Fruit fly (Drosophila melanogaster) whole organism, adult: ENCODE results near the gene CG32147.

Experiments used
- CG11617 ChIP-seq: fragments of 200-800 bp; sonication (Bioruptor generic); optimal IDR thresholded peaks from 2 replicates; lab custom pipeline; 2017; ENCODE audit warnings: mild to moderate bottlenecking, missing biosample characterization, missing genetic modification reagents, missing genetic modification characterization
- CG12768 ChIP-seq: fragments of 200-800 bp; sonication (Bioruptor generic); optimal IDR thresholded peaks from 2 replicates; lab custom pipeline; 2017; ENCODE audit warnings: missing biosample characterization, missing genetic modification characterization, mild to moderate bottlenecking, moderate library complexity, missing genetic modification reagents
- CG14711 ChIP-seq: fragments of 200-800 bp; sonication (Bioruptor generic); optimal IDR thresholded peaks from 2 replicates; lab custom pipeline; 2018; ENCODE audit warnings: missing biosample characterization, mild to moderate bottlenecking, missing genetic modification characterization, moderate library complexity
- CG1620 ChIP-seq: fragments of 200-800 bp; sonication (Bioruptor generic); optimal IDR thresholded peaks from 2 replicates; lab custom pipeline; 2016; ENCODE audit warnings: missing biosample characterization, missing genetic modification characterization
- CG33017 ChIP-seq: fragments of 200-800 bp; sonication (Bioruptor generic); optimal IDR thresholded peaks from 2 replicates; lab custom pipeline; 2018; ENCODE audit warnings: missing biosample characterization, mild to moderate bottlenecking, missing genetic modification characterization, moderate library complexity
- CG5204 ChIP-seq: fragments of 200-800 bp; sonication (Bioruptor generic); optimal IDR thresholded peaks from 2 replicates; lab custom pipeline; 2016; ENCODE audit warnings: missing biosample characterization, missing genetic modification characterization
- CG7045 ChIP-seq: fragments of 200-800 bp; sonication (Bioruptor generic); optimal IDR thresholded peaks from 2 replicates; lab custom pipeline; 2017; ENCODE audit warnings: missing biosample characterization, mild to moderate bottlenecking, missing genetic modification characterization
- CG7101 ChIP-seq: fragments of 200-800 bp; sonication (Bioruptor generic); optimal IDR thresholded peaks from 2 replicates; lab custom pipeline; 2018; ENCODE audit warnings: missing biosample characterization, mild to moderate bottlenecking, missing genetic modification characterization, moderate library complexity
- Clk ChIP-seq: fragments of 200-800 bp; sonication (Bioruptor generic); optimal IDR thresholded peaks from 2 replicates; lab custom pipeline; 2017; ENCODE audit warnings: missing biosample characterization, missing genetic modification characterization
- Crg-1 ChIP-seq: fragments of 200-800 bp; sonication (Bioruptor generic); optimal IDR thresholded peaks from 2 replicates; lab custom pipeline; 2016; ENCODE audit warnings: missing biosample characterization, missing genetic modification characterization
- Hr96 ChIP-seq: fragments of 200-800 bp; sonication (Bioruptor generic); optimal IDR thresholded peaks from 2 replicates; lab custom pipeline; 2016; ENCODE audit warnings: missing biosample characterization, missing genetic modification characterization
- Mnt ChIP-seq: fragments of 200-800 bp; sonication (Bioruptor generic); optimal IDR thresholded peaks from 2 replicates; lab custom pipeline; 2016; ENCODE audit warnings: missing biosample characterization, mild to moderate bottlenecking, missing genetic modification characterization
- bab1 ChIP-seq: fragments of 200-800 bp; sonication (Bioruptor generic); optimal IDR thresholded peaks from 3 replicates; lab custom pipeline; 2019; ENCODE audit warnings: missing biosample characterization, mild to moderate bottlenecking, missing genetic modification characterization, moderate library complexity
- cic ChIP-seq: fragments of 200-800 bp; sonication (Bioruptor generic); optimal IDR thresholded peaks from 2 replicates; lab custom pipeline; 2017; ENCODE audit warnings: missing biosample characterization, mild to moderate bottlenecking, missing genetic modification characterization, moderate library complexity
- cnc ChIP-seq, 2 experiments: fragments of >200 bp; optimal IDR thresholded peaks; 2 replicates each; lab custom pipeline; 2017
- kay ChIP-seq: fragments of 200-800 bp; sonication (Bioruptor generic); peaks from one replicate; lab custom pipeline; 2016; ENCODE audit warnings: missing biosample characterization, missing genetic modification characterization, borderline replicate concordance
- ovo ChIP-seq: fragments of 200-800 bp; sonication (Bioruptor generic); optimal IDR thresholded peaks from 2 replicates; lab custom pipeline; 2016; ENCODE audit warnings: missing biosample characterization, missing genetic modification characterization
- pad ChIP-seq: fragments of 200-800 bp; sonication (Bioruptor generic); optimal IDR thresholded peaks from 3 replicates; lab custom pipeline; 2017; ENCODE audit warnings: missing biosample characterization, missing genetic modification characterization, mild to moderate bottlenecking, moderate library complexity, missing genetic modification reagents
- tj ChIP-seq: fragments of 200-800 bp; sonication (Bioruptor generic); optimal IDR thresholded peaks from 3 replicates; lab custom pipeline; 2017; ENCODE audit warnings: missing biosample characterization, mild to moderate bottlenecking, missing genetic modification characterization, moderate library complexity
- toe ChIP-seq: fragments of 200-800 bp; sonication (Bioruptor generic); optimal IDR thresholded peaks from 2 replicates; lab custom pipeline; 2016; ENCODE audit warnings: missing biosample characterization, missing genetic modification characterization

The CG32147 gene

DNA sequence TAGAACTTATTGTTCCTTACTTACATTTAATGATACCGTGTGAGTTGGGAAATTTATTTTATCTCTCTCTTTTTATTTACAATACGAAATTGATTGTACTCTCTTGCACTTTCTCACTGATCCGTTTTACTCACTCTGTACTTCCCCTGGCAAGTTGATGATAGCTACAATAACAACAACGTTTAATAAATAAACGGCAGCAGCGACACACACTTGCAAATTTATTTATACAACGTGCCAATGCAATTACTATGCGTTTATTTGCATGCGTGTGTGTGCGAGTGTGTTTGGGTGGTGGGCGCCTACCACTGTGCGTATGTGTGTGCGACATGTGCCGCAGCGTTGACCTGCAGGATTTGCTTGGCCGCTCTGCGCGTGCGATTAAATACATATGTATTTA, 44.3 kb downstream of the CG32147 start:
- no peak for TF ChIP-seq CG11617 (GFP tag; lab: Kevin White, UChicago)
- no peak for TF ChIP-seq cic (GFP tag; lab: Kevin White, UChicago)
- no peak for TF ChIP-seq tj (GFP tag; lab: Kevin White, UChicago)
- TF ChIP-seq Hr96, result no peak
- TF ChIP-seq toe (GFP tag; lab: Kevin White, UChicago), result no peak
- no peak for TF ChIP-seq CG7101
- TF ChIP-seq kay (GFP tag; lab: Kevin White, UChicago), result no peak
- TF ChIP-seq pad, result no peak
- no peak for TF ChIP-seq ovo (GFP tag; lab: Kevin White, UChicago)
- no peak for TF ChIP-seq CG7045 (GFP tag; lab: Kevin White, UChicago)
- TF ChIP-seq CG12768 (GFP tag; lab: Kevin White, UChicago), result no peak
- no peak for TF ChIP-seq CG14711 (tag; lab: Kevin White, UChicago)
- TF ChIP-seq Clk (GFP tag; lab: Kevin White, UChicago), result no peak
- no peak for TF ChIP-seq Mnt
- no peak for TF ChIP-seq bab1 (GFP tag; lab: Kevin White, UChicago)
- TF ChIP-seq CG33017, result no peak
- TF ChIP-seq cnc (optimal IDR thresholded peaks at IDR 0.05; lab: Kevin White, UChicago), result no peak
- no peak for TF ChIP-seq CG5204 (GFP tag; lab: Kevin White, UChicago)
- no peak for TF ChIP-seq CG1620 (GFP tag; lab: Kevin White, UChicago)
- no peak for TF ChIP-seq Crg-1 (GFP tag; lab: Kevin White, UChicago)

DNA sequence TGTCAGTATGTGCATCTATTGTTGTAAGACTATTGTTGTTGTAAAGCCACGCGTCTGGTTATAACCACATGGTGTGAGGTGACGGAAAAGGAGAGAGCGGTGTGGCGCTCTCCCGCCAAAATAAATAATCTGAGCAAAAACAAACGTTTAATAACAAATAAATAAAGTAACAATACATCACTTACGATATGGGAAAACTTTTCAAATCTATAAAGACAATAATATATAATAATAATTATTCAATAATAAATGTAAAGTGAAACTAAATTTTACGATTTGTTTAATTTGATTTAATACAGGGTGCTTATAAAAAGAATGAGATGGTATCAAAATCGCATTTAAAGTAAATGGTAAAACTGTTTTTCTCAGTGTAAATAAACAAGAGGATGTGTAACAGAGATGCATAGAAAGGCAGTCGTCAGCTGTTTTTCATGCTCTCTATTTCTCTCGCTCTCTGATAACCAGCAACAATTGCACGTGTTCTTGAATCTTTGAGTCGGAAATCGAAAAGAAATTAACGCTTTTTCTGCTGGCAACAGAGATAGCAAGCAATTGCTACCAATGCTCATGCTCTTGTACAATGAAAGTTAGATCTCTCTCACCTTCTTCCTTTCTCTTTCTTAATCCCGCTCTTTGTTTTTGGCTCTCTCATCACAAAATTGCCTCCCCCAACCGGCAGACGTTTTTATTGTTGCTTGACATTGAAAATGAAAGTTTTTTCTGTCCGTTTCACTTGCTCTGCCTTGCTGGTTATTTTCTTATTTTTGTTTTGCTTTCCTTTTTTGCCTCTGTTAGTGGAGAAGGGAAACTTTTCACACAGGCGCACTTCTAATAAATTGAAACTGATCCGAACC, 45.0 kb downstream of the CG32147 start:
- TF ChIP-seq cic (GFP tag; lab: Kevin White, UChicago) (no peak), CG14711 (tag; lab: Kevin White, UChicago) (peak; percentile 76), cnc (optimal IDR thresholded peaks at IDR 0.05; lab: Kevin White, UChicago) (no peak), CG7101 (peak; percentile 91), pad (peak; percentile 66), toe (GFP tag; lab: Kevin White, UChicago) (no peak), ovo (GFP tag; lab: Kevin White, UChicago) (peak; percentile 6), CG12768 (GFP tag; lab: Kevin White, UChicago) (peak; percentile 80), CG11617 (GFP tag; lab: Kevin White, UChicago) (peak; percentile 73), CG1620 (GFP tag; lab: Kevin White, UChicago) (no peak), bab1 (GFP tag; lab: Kevin White, UChicago) (peak; percentile 36), CG5204 (GFP tag; lab: Kevin White, UChicago) (no peak), Mnt (peak; percentile 57), CG33017 (peak; percentile 92), CG7045 (GFP tag; lab: Kevin White, UChicago) (peak; percentile 59), Clk (GFP tag; lab: Kevin White, UChicago) (peak; percentile 50), kay (GFP tag; lab: Kevin White, UChicago) (peak; percentile 56), Crg-1 (GFP tag; lab: Kevin White, UChicago) (peak; percentile 31), tj (GFP tag; lab: Kevin White, UChicago) (peak; percentile 76), Hr96 (no peak)

DNA sequence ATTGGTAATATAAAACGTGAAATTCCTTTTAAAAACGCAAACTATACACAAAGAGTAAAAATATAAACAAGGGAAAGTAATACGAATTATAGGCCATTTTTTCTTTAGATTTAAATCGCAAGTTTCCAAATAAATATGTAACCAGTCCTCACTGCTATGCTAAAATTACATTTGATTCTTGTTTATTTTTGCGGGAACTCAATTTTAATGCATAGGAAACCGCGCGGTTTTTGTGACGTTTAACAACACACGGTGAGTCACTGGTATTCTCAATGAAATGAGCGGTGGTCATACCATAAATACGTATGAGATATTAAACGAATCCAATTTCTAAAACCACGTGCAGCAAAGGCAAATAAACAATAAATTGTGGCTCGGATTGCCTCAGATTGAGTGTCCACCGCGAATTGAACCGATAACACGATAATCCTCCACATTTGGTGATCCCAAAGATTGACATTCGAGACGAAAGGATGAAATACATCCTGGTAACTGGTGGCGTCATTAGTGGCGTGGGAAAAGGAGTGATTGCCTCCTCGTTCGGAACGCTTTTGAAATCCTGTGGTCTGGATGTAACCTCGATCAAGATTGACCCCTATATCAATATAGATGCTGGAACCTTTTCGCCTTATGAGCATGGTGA, 45.9 kb downstream of the CG32147 start, which contains the start of gene Ctps:
TSS of gene Ctps (plus strand) at position 37 of the 643 bp plus-strand sequence.
- TF ChIP-seq CG33017 (no peak), CG7045 (GFP tag; lab: Kevin White, UChicago) (no peak), toe (GFP tag; lab: Kevin White, UChicago) (no peak), CG11617 (GFP tag; lab: Kevin White, UChicago) (no peak), Clk (GFP tag; lab: Kevin White, UChicago) (no peak), pad (no peak), ovo (GFP tag; lab: Kevin White, UChicago) (no peak), CG12768 (GFP tag; lab: Kevin White, UChicago) (peak; percentile 16), CG7101 (peak; percentile 34), bab1 (GFP tag; lab: Kevin White, UChicago) (peak; percentile 51), CG14711 (tag; lab: Kevin White, UChicago) (no peak), kay (GFP tag; lab: Kevin White, UChicago) (peak; percentile 95), Mnt (peak; percentile 61), Hr96 (no peak), cnc (optimal IDR thresholded peaks at IDR 0.05; lab: Kevin White, UChicago) (no peak), Crg-1 (GFP tag; lab: Kevin White, UChicago) (no peak)

DNA sequence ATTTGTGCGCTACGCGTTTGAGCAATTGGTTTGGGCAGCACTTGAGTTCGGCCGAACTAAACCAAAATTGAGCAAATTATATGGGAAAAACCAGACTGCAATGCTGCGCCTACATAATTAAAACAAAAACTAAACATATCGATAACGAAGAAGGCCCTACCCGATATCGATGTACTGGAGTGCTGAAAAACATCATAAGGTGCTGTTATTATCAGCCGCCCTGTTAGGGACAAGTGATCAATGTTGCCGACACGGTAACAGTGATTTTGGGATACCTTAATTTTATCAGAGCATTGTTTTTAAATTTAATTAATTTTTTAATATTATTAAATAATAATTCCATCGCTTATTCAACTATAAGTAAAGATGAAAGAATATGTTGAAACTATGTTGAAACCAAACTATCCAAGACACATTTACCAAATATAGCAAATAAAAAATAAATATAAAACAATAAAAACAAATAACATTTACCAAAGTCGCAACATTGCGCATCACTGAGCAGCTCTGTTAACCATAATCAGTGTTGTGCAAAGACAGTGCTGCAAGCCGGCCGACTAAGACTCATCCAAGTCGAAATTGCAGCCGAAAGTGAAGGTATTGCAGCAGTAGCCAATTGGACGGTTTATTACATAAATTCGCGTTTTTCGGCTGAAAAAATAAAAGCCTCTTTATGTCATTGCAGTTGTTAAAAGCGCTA, 49.1 kb downstream of the CG32147 start, which contains the start of the genes sstn, Plp and GlyRS:
TSS of gene sstn (minus strand) at position 131 of the 700 bp plus-strand sequence.
TSS of gene Plp (minus strand) at position 136 of the 700 bp plus-strand sequence.
TSS of gene GlyRS (plus strand) at position 554 of the 700 bp plus-strand sequence.
- TF ChIP-seq pad, result peak; percentile 64
- TF ChIP-seq kay (GFP tag; lab: Kevin White, UChicago), result peak; percentile 81
- no peak for TF ChIP-seq toe (GFP tag; lab: Kevin White, UChicago)
- no peak for TF ChIP-seq Clk (GFP tag; lab: Kevin White, UChicago)
- no peak for TF ChIP-seq cic (GFP tag; lab: Kevin White, UChicago)
- peak; percentile 58 for TF ChIP-seq CG7101
- TF ChIP-seq tj (GFP tag; lab: Kevin White, UChicago), result peak; percentile 34
- TF ChIP-seq CG33017, result no peak
- peak; percentile 36 for TF ChIP-seq CG7045 (GFP tag; lab: Kevin White, UChicago)
- TF ChIP-seq Hr96, result no peak
- TF ChIP-seq CG11617 (GFP tag; lab: Kevin White, UChicago), result peak; percentile 57
- TF ChIP-seq Mnt, result peak; percentile 61
- peak; percentile 54 for TF ChIP-seq CG12768 (GFP tag; lab: Kevin White, UChicago)
- no peak for TF ChIP-seq CG5204 (GFP tag; lab: Kevin White, UChicago)
- TF ChIP-seq Crg-1 (GFP tag; lab: Kevin White, UChicago), result peak; percentile 31
- TF ChIP-seq CG1620 (GFP tag; lab: Kevin White, UChicago), result no peak
- peak; percentile 37 for TF ChIP-seq ovo (GFP tag; lab: Kevin White, UChicago)
- peak; percentile 60 for TF ChIP-seq CG14711 (tag; lab: Kevin White, UChicago)
- TF ChIP-seq bab1 (GFP tag; lab: Kevin White, UChicago), result peak; percentile 58
